Worm (Caenorhabditis elegans): ENCODE results near the gene F22F7.2.

F22F7.2 gene

ce11 chrV:2174465-2174864 lies 51.9 kb downstream of the F22F7.2 start:
- no peak for TF ChIP-seq unc-62 (GFP tag; optimal IDR thresholded peaks at IDR 0.05)
- TF ChIP-seq Y67H2A.10 (GFP tag; conservative IDR thresholded peaks at IDR 0.05): no peak
- no peak for TF ChIP-seq F33H1.4 (GFP tag; IDR thresholded peaks at IDR 0.05)
- TF ChIP-seq lsl-1 (GFP tag; optimal IDR thresholded peaks at IDR 0.05): no peak
- no peak for TF ChIP-seq repo-1 (tag; optimal IDR thresholded peaks at IDR 0.05)
- TF ChIP-seq nfya-2 (GFP tag; IDR thresholded peaks at IDR 0.05): no peak
- TF ChIP-seq C06A6.2 (GFP tag; conservative IDR thresholded peaks at IDR 0.05): no peak
- no peak for TF ChIP-seq ceh-27 (GFP tag; optimal IDR thresholded peaks at IDR 0.05)
- TF ChIP-seq mes-4 (tag; optimal IDR thresholded peaks at IDR 0.05): no peak
- TF ChIP-seq hlh-26 (GFP tag; conservative IDR thresholded peaks at IDR 0.05): no peak
- TF ChIP-seq ccch-3 (GFP tag; optimal IDR thresholded peaks at IDR 0.05): no peak
- no peak for TF ChIP-seq aptf-2 (GFP tag; conservative IDR thresholded peaks at IDR 0.05)
- no peak for TF ChIP-seq sea-2 (GFP tag; IDR thresholded peaks at IDR 0.05)
- TF ChIP-seq F39B2.1 (GFP tag; IDR thresholded peaks at IDR 0.05): no peak
- TF ChIP-seq Y95B8A.8 (GFP tag; IDR thresholded peaks at IDR 0.05): no peak
- TF ChIP-seq T07F8.4 (tag; optimal IDR thresholded peaks at IDR 0.05): no peak
- TF ChIP-seq ztf-28 (GFP tag; IDR thresholded peaks at IDR 0.05): no peak
- no peak for TF ChIP-seq egl-18 (GFP tag; IDR thresholded peaks at IDR 0.05)

ce11 chrV:2175242-2175641 lies 52.7 kb downstream of the F22F7.2 start, which contains the start of gene C45H4.18:
C45H4.18 (plus strand) TSS chrV:2175542.
- TF ChIP-seq gei-17 (GFP tag; optimal IDR thresholded peaks at IDR 0.05) (no peak), lin-54 (GFP tag; optimal IDR thresholded peaks at IDR 0.05) (no peak), let-607 (tag; optimal IDR thresholded peaks at IDR 0.05) (no peak), dpl-1 (GFP tag; optimal IDR thresholded peaks at IDR 0.05) (no peak), mes-4 (tag; optimal IDR thresholded peaks at IDR 0.05) (no peak), ztf-6 (GFP tag; IDR thresholded peaks at IDR 0.05) (no peak), zfh-2 (GFP tag; conservative IDR thresholded peaks at IDR 0.05) (no peak), F10E7.11 (tag; optimal IDR thresholded peaks at IDR 0.05) (no peak), ztf-3 (GFP tag; optimal IDR thresholded peaks at IDR 0.05) (no peak), him-1 (tag; optimal IDR thresholded peaks at IDR 0.05) (no peak), ztf-22 (GFP tag; optimal IDR thresholded peaks at IDR 0.05) (no peak), nhr-179 (tag; optimal IDR thresholded peaks at IDR 0.05) (no peak), F55B11.4 (tag; optimal IDR thresholded peaks at IDR 0.05; ENCODE audit: borderline replicate concordance, insufficient read depth) (no peak), lag-1 (GFP tag; IDR thresholded peaks at IDR 0.05) (no peak), hrde-1 (tag; optimal IDR thresholded peaks at IDR 0.05; ENCODE audit: borderline replicate concordance) (no peak), atf-7 (tag; optimal IDR thresholded peaks at IDR 0.05) (no peak), let-526 (GFP tag; IDR thresholded peaks at IDR 0.05) (no peak), pbrm-1 (GFP tag; IDR thresholded peaks at IDR 0.05) (no peak), Y53F4B.3 (GFP tag; IDR thresholded peaks at IDR 0.05) (no peak), lin-35 (GFP tag; optimal IDR thresholded peaks at IDR 0.05) (no peak)

Measured in whole organism, young adult.